Worm (Caenorhabditis elegans) whole organism, L4/young adult: Measurements from ENCODE around the gene R10E9.4.
A peak's percentile ranks its signal among the peaks of the same experiment; 100 is the strongest.

Experiments used
- W03F9.2 ChIP-seq: fragments of 150-350 bp; optimal IDR thresholded peaks from 2 replicates; lab custom pipeline; 2014; ENCODE audit warnings: missing biosample characterization, missing genetic modification characterization
- dao-5 ChIP-seq: sonication (generic microtip); optimal IDR thresholded peaks from 2 replicates; lab custom pipeline; 2016; ENCODE audit warnings: missing genotype, missing genetic modification characterization, moderate library complexity, missing compliant biosample characterization
- him-1 ChIP-seq: sonication (generic microtip); optimal IDR thresholded peaks from 2 replicates; lab custom pipeline; 2016; ENCODE audit warnings: missing genotype, missing genetic modification reagents, missing genetic modification characterization, missing compliant biosample characterization

The R10E9.4 gene

DNA sequence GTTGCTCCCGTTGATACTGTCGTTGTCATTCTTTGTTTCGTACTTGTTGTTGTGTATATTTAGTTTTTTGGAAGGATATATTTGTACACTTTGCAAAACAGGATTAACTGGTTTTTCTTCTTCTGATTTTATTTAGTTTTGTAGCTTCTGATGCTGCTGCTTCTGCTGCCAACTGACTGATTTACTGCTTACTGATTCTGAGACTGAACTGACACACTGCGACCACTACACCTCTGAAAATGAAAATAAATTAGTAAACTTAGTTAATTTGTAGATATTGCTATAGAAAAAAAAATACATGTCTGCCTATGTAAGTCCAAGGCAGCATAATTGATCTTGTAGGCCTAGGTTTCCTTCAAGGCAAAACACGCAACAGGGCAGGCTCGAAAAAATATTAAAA lies at the start of gene R10E9.4:
R10E9.4 (minus strand) TSS at position 101 of the 400 bp plus-strand sequence.
- no peak for TF ChIP-seq dao-5
- no peak for TF ChIP-seq him-1 (tag; lab: Kevin White, UChicago)
- no peak for TF ChIP-seq W03F9.2

ce11 chrIII:4021866-4022265 lies 49.3 kb upstream of the R10E9.4 start, which contains the start of gene tftc-5:
Gene tftc-5 (plus strand): TSS chrIII:4022166.
- TF ChIP-seq him-1 (tag; lab: Kevin White, UChicago) (no peak), W03F9.2 (no peak), dao-5 (no peak)

DNA sequence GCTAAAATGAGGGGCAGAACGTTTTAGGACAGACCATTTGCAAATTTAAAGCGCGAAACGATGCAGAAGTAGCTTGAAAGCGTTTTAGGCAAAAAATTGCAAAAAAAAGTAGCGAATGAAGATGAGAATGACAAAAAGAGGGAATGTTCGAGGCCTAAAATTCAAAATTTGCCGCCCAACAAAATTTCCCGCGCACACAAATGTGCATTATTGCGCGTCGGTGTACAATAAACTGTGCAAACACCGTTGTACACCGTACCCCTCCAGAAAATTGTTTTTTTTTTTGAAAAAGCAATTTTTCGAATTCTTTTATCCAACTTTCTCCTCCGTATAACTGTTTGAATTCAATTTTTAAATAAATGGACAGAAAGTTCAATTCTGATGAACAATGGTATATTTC lies 47.2 kb upstream of the R10E9.4 start, which contains the start of gene snpc-3.4:
snpc-3.4 (plus strand) TSS at position 237 of the 400 bp plus-strand sequence.
- peak; percentile 76 for TF ChIP-seq W03F9.2
- TF ChIP-seq him-1 (tag; lab: Kevin White, UChicago), result peak; percentile 50
- no peak for TF ChIP-seq dao-5

ce11 chrIII:4018591-4019580 lies 46.3 kb upstream of the R10E9.4 start:
- TF ChIP-seq dao-5 (no peak), him-1 (tag; lab: Kevin White, UChicago) (no peak), W03F9.2 (no peak)

- no peak for TF ChIP-seq W03F9.2
- no peak for TF ChIP-seq dao-5
- TF ChIP-seq him-1 (tag; lab: Kevin White, UChicago), result peak; percentile 79
Measured at ce11 chrIII:4018095-4018498, 45.5 kb upstream of the R10E9.4 start.

ce11 chrIII:4017527-4017926 lies 44.9 kb upstream of the R10E9.4 start, which contains the start of gene tbb-2:
Gene tbb-2 (minus strand): TSS chrIII:4017627.
- TF ChIP-seq dao-5, result no peak
- no peak for TF ChIP-seq him-1 (tag; lab: Kevin White, UChicago)
- no peak for TF ChIP-seq W03F9.2

DNA sequence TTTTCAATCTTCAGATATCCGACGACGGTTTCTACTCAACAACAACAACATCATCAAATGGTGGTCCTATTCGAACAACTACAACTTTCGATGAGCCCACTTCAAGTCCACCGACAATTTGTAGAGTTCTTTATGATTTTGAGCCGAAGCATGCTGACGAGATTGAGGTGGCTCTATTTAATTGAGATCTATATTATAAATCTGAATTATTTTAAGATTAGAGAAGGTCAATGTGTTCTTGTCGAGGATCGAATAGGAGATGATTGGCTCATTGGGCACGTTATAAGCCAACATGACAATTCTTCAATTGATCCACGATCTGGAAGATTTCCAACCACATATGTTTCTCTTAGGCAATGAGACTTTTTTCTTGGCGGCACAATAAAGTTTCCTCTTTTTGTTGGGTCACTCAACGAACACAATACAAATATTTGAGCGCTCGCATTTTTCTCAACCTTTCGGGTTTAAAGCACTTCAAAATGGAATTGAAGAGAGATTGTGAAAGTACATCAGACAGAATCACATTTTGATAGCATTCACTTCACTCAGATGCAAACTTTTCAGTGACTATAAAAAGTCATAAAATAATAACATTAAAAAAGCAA lies 42.9 kb upstream of the R10E9.4 start:
- TF ChIP-seq dao-5 (no peak), him-1 (tag; lab: Kevin White, UChicago) (no peak), W03F9.2 (no peak)

DNA sequence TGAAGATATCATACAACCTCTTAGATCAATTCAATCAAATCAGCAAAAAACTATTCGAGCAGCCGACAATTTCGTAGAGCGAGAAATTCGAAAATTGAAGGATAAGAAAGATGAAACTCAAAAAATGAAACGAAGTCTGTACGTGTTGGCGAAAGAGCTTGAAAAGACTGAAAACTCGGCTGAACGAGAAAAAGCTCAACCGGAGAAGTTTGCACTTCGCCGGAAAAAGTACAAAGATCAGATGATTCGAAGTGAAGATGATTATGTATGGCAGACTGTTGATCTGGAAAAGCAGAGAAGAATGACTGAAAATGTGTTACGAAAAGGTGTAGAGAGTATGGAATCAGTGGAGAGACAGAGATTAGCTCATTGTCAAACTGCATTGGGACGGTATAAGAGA lies 40.5 kb upstream of the R10E9.4 start:
- no peak for TF ChIP-seq W03F9.2
- TF ChIP-seq him-1 (tag; lab: Kevin White, UChicago), result no peak
- TF ChIP-seq dao-5, result no peak

DNA sequence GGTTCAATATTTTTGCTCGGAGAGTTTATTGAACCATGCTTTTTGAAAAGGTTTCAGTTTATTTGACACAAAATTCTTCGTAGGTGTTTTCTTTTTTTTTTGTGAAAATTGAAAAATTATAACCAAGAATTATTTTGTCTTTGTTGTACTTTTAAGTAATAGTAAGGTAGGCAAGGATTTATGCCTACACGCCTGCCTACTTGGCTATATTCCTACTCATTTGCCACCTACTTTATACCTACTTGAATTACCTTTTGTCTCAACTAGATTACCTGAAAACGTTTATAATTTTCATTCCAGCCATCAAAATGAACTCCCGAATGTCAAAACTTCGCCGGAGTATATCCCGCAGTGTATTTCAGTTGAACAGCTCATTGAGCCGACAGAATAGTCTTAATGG lies 39.4 kb upstream of the R10E9.4 start, which contains the start of gene C36E8.4:
C36E8.4 (plus strand) TSS at position 301 of the 400 bp plus-strand sequence.
- TF ChIP-seq dao-5 (no peak), him-1 (tag; lab: Kevin White, UChicago) (no peak), W03F9.2 (no peak)

- TF ChIP-seq dao-5 (no peak), him-1 (tag; lab: Kevin White, UChicago) (no peak), W03F9.2 (no peak)
Measured at ce11 chrIII:4010987-4011386, 38.4 kb upstream of the R10E9.4 start.

DNA sequence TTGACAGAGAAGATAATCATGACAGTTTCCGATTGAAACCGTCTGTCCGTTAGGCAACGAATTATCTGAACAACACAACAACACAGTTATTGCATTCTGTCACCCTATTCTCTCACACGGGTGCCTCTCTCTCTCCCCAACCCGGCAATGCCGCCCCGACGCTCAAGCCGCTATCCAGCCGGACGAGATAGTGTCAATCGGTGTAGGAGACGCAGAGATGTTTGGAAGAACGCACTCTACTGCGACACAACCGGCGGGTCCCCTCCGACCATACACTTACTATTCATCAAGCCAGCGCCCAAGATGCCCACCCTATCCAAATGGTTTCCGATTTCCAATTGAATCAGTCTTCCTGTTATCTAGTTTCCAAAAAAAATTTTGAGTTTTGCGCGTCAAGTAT lies 37.6 kb upstream of the R10E9.4 start:
- TF ChIP-seq W03F9.2 (no peak), dao-5 (no peak), him-1 (tag; lab: Kevin White, UChicago) (no peak)

DNA sequence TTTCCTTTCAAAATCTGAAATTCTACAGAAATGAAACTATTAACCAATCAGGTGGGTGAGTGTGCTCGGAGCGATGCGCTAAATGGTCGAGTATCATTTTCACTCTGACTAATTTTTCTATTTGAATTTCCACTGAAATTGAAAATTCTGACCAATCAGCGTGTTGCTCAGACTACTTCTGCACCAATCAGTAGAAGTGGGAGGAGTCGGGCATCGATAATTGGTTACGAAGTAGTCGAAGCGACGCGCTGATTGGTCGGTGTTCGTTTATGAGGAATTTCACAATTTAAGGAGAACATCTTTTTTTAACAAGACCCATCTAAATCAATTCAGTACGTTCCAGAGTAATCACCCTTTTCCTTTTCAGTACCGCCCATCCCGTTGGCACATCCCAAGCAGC lies 36.6 kb upstream of the R10E9.4 start:
- no peak for TF ChIP-seq W03F9.2
- no peak for TF ChIP-seq dao-5
- TF ChIP-seq him-1 (tag; lab: Kevin White, UChicago), result no peak

- TF ChIP-seq dao-5, result no peak
- no peak for TF ChIP-seq him-1 (tag; lab: Kevin White, UChicago)
- TF ChIP-seq W03F9.2, result no peak
Measured at ce11 chrIII:4007017-4007416, 34.4 kb upstream of the R10E9.4 start.

- TF ChIP-seq dao-5, result no peak
- TF ChIP-seq him-1 (tag; lab: Kevin White, UChicago), result no peak
- TF ChIP-seq W03F9.2, result no peak
Measured at ce11 chrIII:4005446-4006192, 33.0 kb upstream of the R10E9.4 start, which contains the start of gene pxd-1. Gene pxd-1 (plus strand): TSS chrIII:4006142.
